Worm (Caenorhabditis elegans) whole organism, young adult: ENCODE data around the gene tsp-14.
A peak's percentile ranks its signal among the peaks of the same experiment; 100 is the strongest.

Experiments
- B0035.1 ChIP-seq: sonication (generic microtip); optimal IDR thresholded peaks from 2 replicates; lab custom pipeline; 2016; ENCODE audit warnings: missing genetic modification characterization, mild to moderate bottlenecking, missing compliant biosample characterization, missing genotype, missing genetic modification reagents
- B0261.1 ChIP-seq: sonication (generic microtip); optimal IDR thresholded peaks from 2 replicates; lab custom pipeline; 2016; ENCODE audit warnings: mild to moderate bottlenecking, missing genetic modification characterization, moderate library complexity, missing compliant biosample characterization
- C06A6.2 ChIP-seq: fragments of 200-800 bp; sonication (Bioruptor generic); conservative IDR thresholded peaks from 2 replicates; pipeline ENCODE4 v1.3.6; 2022; ENCODE audit warnings: missing genetic modification characterization, missing compliant biosample characterization
- C17E4.6 ChIP-seq: fragments of 200-800 bp; sonication (Bioruptor generic); IDR thresholded peaks from 2 replicates; pipeline ENCODE4 v1.3.6; 2022; ENCODE audit warnings: missing genetic modification reagents, missing genetic modification characterization, missing compliant biosample characterization
- F23B12.7 ChIP-seq: sonication (generic microtip); optimal IDR thresholded peaks from 2 replicates; lab custom pipeline; 2017; ENCODE audit warnings: missing genetic modification characterization, mild to moderate bottlenecking, missing compliant biosample characterization, antibody characterized with exemption, moderate library complexity; ENCODE audit not compliant: insufficient read depth
- F55B11.4 ChIP-seq: sonication (generic microtip); optimal IDR thresholded peaks from 2 replicates; lab custom pipeline; 2016; ENCODE audit warnings: missing compliant biosample characterization, missing genetic modification characterization, borderline replicate concordance; ENCODE audit not compliant: insufficient read depth
- Y53G8AR.9 ChIP-seq: fragments of 200-800 bp; sonication (Bioruptor generic); conservative IDR thresholded peaks from 2 replicates; pipeline ENCODE4 v1.3.6; 2022; ENCODE audit warnings: missing genetic modification reagents, missing genetic modification characterization, missing compliant biosample characterization
- aptf-2 ChIP-seq: fragments of 200-800 bp; sonication (Bioruptor generic); conservative IDR thresholded peaks from 2 replicates; pipeline ENCODE4 v1.3.6; 2022; ENCODE audit warnings: missing genetic modification reagents, missing genetic modification characterization, missing compliant biosample characterization
- atf-7 ChIP-seq: sonication (generic microtip); optimal IDR thresholded peaks from 2 replicates; lab custom pipeline; 2017; ENCODE audit warnings: mild to moderate bottlenecking, missing genetic modification characterization, missing compliant biosample characterization
- attf-3 ChIP-seq: fragments of 200-800 bp; sonication (Bioruptor generic); conservative IDR thresholded peaks from 2 replicates; pipeline ENCODE4 v1.3.6; 2022; ENCODE audit warnings: missing genetic modification reagents, missing genetic modification characterization, missing compliant biosample characterization
- cebp-1 ChIP-seq, 2 experiments: fragments of 200-800 bp in 1 of 2; sonication (Bioruptor generic) in 1 of 2; sonication (generic microtip) in 1 of 2; IDR thresholded peaks in 1 of 2; optimal IDR thresholded peaks in 1 of 2; 2 replicates each; pipeline versions ENCODE4 v1.3.6 to Lab custom; 2017 to 2022; ENCODE audit warnings: missing compliant biosample characterization in 2 of 2, missing genetic modification characterization in 2 of 2, mild to moderate bottlenecking in 1 of 2, missing genetic modification reagents in 1 of 2, moderate library complexity in 1 of 2
- ceh-100 ChIP-seq: fragments of 200-800 bp; sonication (Bioruptor generic); IDR thresholded peaks from 2 replicates; pipeline ENCODE4 v1.3.6; 2022; ENCODE audit warnings: missing genetic modification reagents, missing genetic modification characterization, missing compliant biosample characterization
- ceh-27 ChIP-seq: fragments of 200-800 bp; sonication (Bioruptor generic); optimal IDR thresholded peaks from 2 replicates; lab custom pipeline; 2018; ENCODE audit warnings: mild to moderate bottlenecking, missing genetic modification characterization, moderate library complexity, missing compliant biosample characterization
- ceh-79 ChIP-seq: sonication (generic microtip); optimal IDR thresholded peaks from 2 replicates; lab custom pipeline; 2017; ENCODE audit warnings: mild to moderate bottlenecking, missing genetic modification characterization, missing compliant biosample characterization
- dox-1 ChIP-seq: fragments of 200-800 bp; sonication (Bioruptor generic); IDR thresholded peaks from 2 replicates; pipeline ENCODE4 v1.3.6; 2022; ENCODE audit warnings: missing genetic modification reagents, missing genetic modification characterization, missing compliant biosample characterization
- egl-18 ChIP-seq: fragments of 200-800 bp; sonication (Bioruptor generic); IDR thresholded peaks from 2 replicates; pipeline ENCODE4 v1.3.6; 2022; ENCODE audit warnings: missing genetic modification reagents, missing genetic modification characterization, missing compliant biosample characterization
- egl-44 ChIP-seq: fragments of 200-800 bp; sonication (Bioruptor generic); IDR thresholded peaks from 2 replicates; pipeline ENCODE4 v1.3.6; 2022; ENCODE audit warnings: missing genetic modification reagents, missing genetic modification characterization, missing compliant biosample characterization
- egrh-3 ChIP-seq: fragments of 200-800 bp; sonication (Bioruptor generic); IDR thresholded peaks from 2 replicates; pipeline ENCODE4 v1.3.6; 2022; ENCODE audit warnings: missing genetic modification reagents, missing genetic modification characterization, missing compliant biosample characterization
- ets-4 ChIP-seq: fragments of 200-800 bp; sonication (Bioruptor generic); optimal IDR thresholded peaks from 2 replicates; lab custom pipeline; 2018; ENCODE audit warnings: mild to moderate bottlenecking, missing genetic modification characterization, missing compliant biosample characterization
- gei-17 ChIP-seq: fragments of 200-800 bp; sonication (Bioruptor generic); optimal IDR thresholded peaks from 2 replicates; lab custom pipeline; 2018; ENCODE audit warnings: mild to moderate bottlenecking, missing genetic modification characterization, missing compliant biosample characterization
- lsl-1 ChIP-seq: fragments of 200-800 bp; sonication (Bioruptor generic); optimal IDR thresholded peaks from 2 replicates; lab custom pipeline; 2018; ENCODE audit warnings: mild to moderate bottlenecking, missing genetic modification characterization, moderate library complexity, missing compliant biosample characterization
- madf-6 ChIP-seq: fragments of 200-800 bp; sonication (Bioruptor generic); IDR thresholded peaks from 2 replicates; pipeline ENCODE4 v1.3.6; 2022; ENCODE audit warnings: missing genetic modification reagents, missing genetic modification characterization, missing compliant biosample characterization
- nfya-2 ChIP-seq: fragments of 200-800 bp; sonication (Bioruptor generic); IDR thresholded peaks from 2 replicates; pipeline ENCODE4 v1.3.6; 2022; ENCODE audit warnings: missing genetic modification reagents, missing genetic modification characterization, missing compliant biosample characterization
- nhr-120 ChIP-seq: fragments of 200-800 bp; sonication (Bioruptor generic); IDR thresholded peaks from 2 replicates; pipeline ENCODE4 v1.3.6; 2022; ENCODE audit warnings: missing genetic modification characterization, missing compliant biosample characterization
- nhr-80 ChIP-seq: sonication (generic microtip); optimal IDR thresholded peaks from 2 replicates; lab custom pipeline; 2016; ENCODE audit warnings: missing genetic modification characterization, missing compliant biosample characterization
- rcor-1 ChIP-seq: fragments of 200-800 bp; sonication (Bioruptor generic); IDR thresholded peaks from 2 replicates; pipeline ENCODE4 v1.3.6; 2022; ENCODE audit warnings: missing genetic modification reagents, missing genetic modification characterization, missing compliant biosample characterization
- rpc-1 ChIP-seq, 2 experiments: fragments of 150-350 bp in 1 of 2; sonication (generic microtip) in 1 of 2; optimal IDR thresholded peaks; 2 replicates each; lab custom pipeline; 2014 to 2018; ENCODE audit warnings: missing biosample characterization in 1 of 2, missing genetic modification characterization in 1 of 2, missing genetic modification reagents in 1 of 2, missing genotype in 1 of 2
- snpc-4 ChIP-seq, 5 experiments: fragments of 150-350 bp in 1 of 5; sonication (generic microtip) in 4 of 5; optimal IDR thresholded peaks; 2 replicates each; lab custom pipeline; 2014 to 2018; ENCODE audit warnings: missing genetic modification characterization in 5 of 5, missing biosample characterization in 3 of 5, antibody characterized with exemption in 2 of 5, mild to moderate bottlenecking in 2 of 5, missing compliant biosample characterization in 2 of 5, missing genotype in 2 of 5, moderate library complexity in 2 of 5, missing genetic modification reagents in 1 of 5
- xnd-1 ChIP-seq: sonication (generic microtip); optimal IDR thresholded peaks from 2 replicates; lab custom pipeline; 2016; ENCODE audit warnings: missing genotype, missing genetic modification reagents, missing genetic modification characterization, missing compliant biosample characterization
- zfh-2 ChIP-seq: fragments of 200-800 bp; sonication (Bioruptor generic); conservative IDR thresholded peaks from 2 replicates; pipeline ENCODE4 v1.3.6; 2022; ENCODE audit warnings: missing genetic modification reagents, missing genetic modification characterization, missing compliant biosample characterization
- ztf-22 ChIP-seq: fragments of 200-800 bp; sonication (Bioruptor generic); optimal IDR thresholded peaks from 2 replicates; lab custom pipeline; 2018; ENCODE audit warnings: mild to moderate bottlenecking, missing genetic modification characterization, moderate library complexity, missing compliant biosample characterization
- ztf-25 ChIP-seq: fragments of 200-800 bp; sonication (Bioruptor generic); IDR thresholded peaks from 2 replicates; pipeline ENCODE4 v1.3.6; 2022; ENCODE audit warnings: missing genetic modification reagents, missing genetic modification characterization, missing compliant biosample characterization
- ztf-26 ChIP-seq: sonication (generic microtip); optimal IDR thresholded peaks from 2 replicates; lab custom pipeline; 2017; ENCODE audit warnings: missing genetic modification characterization, missing compliant biosample characterization
- ztf-3 ChIP-seq: fragments of 200-800 bp; sonication (Bioruptor generic); optimal IDR thresholded peaks from 2 replicates; lab custom pipeline; 2018; ENCODE audit warnings: mild to moderate bottlenecking, missing genetic modification characterization, missing compliant biosample characterization

Gene tsp-14

DNA sequence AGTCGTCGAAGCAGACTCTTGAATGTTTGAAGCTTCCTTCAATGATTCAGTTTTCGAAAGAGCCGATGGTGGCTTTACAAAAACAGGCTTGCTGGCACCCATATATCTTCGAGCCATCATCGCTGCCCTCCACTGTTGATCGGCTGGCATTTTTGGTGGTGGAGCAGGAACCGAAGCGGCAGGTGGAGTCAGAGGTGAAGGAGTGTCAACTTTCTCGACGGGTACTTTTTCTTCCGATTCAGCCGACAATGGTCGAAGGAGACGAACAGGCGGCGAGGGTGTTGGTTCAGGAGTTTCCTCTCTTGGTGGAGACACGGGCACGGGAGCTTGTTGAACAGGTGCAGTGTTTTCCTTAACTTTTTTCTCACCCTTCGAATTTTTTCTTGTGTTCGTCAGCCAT lies 34.5 kb downstream of the tsp-14 start:
- TF ChIP-seq nhr-120 (GFP tag; lab: Robert Waterston, UW) (0 out of 2 replicates have a peak, but pooled peaks have one; percentile 63), egl-18 (GFP tag; lab: Robert Waterston, UW) (no peak), zfh-2 (GFP tag; lab: Robert Waterston, UW) (peak; percentile 65; the same call in 1 of the 2 replicates)
- TF ChIP-seq, all 124 proteins: peak for 2

DNA sequence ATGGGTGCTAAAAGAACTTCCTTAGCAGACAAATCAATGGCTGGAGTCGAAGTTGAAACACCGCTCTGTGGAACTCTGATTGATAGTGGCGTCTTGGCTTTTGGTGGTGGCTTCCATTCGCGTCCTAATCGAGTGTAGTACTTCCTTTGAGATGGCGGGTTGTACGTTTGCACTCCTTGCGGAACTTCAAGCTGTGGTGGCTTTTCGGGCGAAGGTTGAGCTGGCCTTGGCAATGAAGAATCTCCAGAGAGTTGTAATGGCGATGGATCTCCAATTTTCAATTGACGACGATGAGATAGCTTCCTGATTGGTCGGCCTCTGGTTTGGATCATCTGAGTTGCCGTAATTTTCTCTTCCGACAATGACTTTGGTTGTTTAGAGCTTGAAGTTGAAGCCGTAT lies 36.1 kb downstream of the tsp-14 start:
- TF ChIP-seq rcor-1, result no peak
- TF ChIP-seq ztf-25 (GFP tag; lab: Robert Waterston, UW), result no peak
- TF ChIP-seq B0261.1 (tag; lab: Kevin White, UChicago), result no peak
- no peak for TF ChIP-seq attf-3 (GFP tag; lab: Robert Waterston, UW)
- TF ChIP-seq rpc-1 (optimal IDR thresholded peaks at IDR 0.05; lab: Kevin White, UChicago), result no peak
- TF ChIP-seq rpc-1 (tag; optimal IDR thresholded peaks at IDR 0.05; lab: Kevin White, UChicago), result no peak
- no peak for TF ChIP-seq aptf-2 (GFP tag; lab: Robert Waterston, UW)
- TF ChIP-seq ceh-27, result no peak
- TF ChIP-seq F55B11.4 (tag; lab: Kevin White, UChicago), result no peak
- no peak for TF ChIP-seq gei-17
- no peak for TF ChIP-seq atf-7 (tag; lab: Kevin White, UChicago)
- no peak for TF ChIP-seq nhr-120 (GFP tag; lab: Robert Waterston, UW)
- TF ChIP-seq C06A6.2 (GFP tag; lab: Robert Waterston, UW), result no peak
- TF ChIP-seq nfya-2 (GFP tag; lab: Robert Waterston, UW), result no peak
- TF ChIP-seq ceh-100 (GFP tag; lab: Robert Waterston, UW), result no peak
- TF ChIP-seq lsl-1 (GFP tag; lab: Kevin White, UChicago), result no peak
- no peak for TF ChIP-seq ceh-79 (tag; lab: Kevin White, UChicago)
- TF ChIP-seq, all 124 proteins: peak for 0

DNA sequence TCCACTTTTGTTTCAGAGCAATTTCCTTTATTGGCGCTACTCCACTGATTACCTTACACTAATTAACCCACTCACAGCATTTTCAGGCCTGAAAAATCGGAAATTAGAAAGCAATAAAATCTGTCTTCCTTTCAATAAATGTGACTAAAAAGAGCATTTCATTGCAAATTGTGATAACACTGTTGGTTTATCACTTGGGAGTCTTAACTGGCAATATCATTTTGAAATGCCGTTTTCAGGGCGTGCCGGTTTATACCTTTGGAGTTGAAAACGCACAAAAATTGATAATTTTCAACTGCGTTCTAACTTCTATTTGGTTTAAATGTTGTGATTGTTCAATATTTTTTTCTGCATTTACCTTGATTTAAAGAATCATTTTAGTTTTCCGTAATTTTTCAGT lies 54.5 kb downstream of the tsp-14 start, which contains the start of gene R08E3.1:
Gene R08E3.1, plus strand, starts transcription at position 386 of the 400 bp plus-strand sequence.
- TF ChIP-seq ets-4 (GFP tag; lab: Kevin White, UChicago) (peak; percentile 3), nhr-80 (tag; lab: Kevin White, UChicago) (peak; percentile 75), C17E4.6 (GFP tag; lab: Robert Waterston, UW) (no peak)

DNA sequence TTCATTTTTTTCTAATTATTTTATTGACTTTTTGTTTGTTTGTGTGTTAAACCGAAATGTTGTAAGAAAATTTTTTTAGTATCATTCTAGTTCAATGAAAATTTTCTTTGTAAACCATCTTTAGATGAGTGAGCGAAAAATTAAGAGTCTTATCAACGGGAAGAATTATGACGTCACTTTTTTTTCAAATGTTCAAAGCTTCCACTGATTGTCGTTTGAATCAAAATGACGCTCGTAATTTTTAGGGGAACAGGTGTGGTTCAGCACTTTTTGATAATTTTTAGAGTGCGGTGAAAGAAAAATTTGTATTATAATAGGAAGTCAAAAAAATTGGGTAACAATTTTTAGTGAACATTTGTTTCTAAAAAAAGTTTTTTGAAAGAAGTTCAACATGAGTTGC lies 55.2 kb downstream of the tsp-14 start:
- TF ChIP-seq nhr-80 (tag; lab: Kevin White, UChicago) (peak; percentile 65), F23B12.7 (tag; lab: Kevin White, UChicago) (no peak), cebp-1 (GFP tag; IDR thresholded peaks at IDR 0.05; lab: Robert Waterston, UW) (no peak), cebp-1 (tag; optimal IDR thresholded peaks at IDR 0.05; lab: Kevin White, UChicago) (no peak), atf-7 (tag; lab: Kevin White, UChicago) (peak; percentile 95), xnd-1 (tag; lab: Kevin White, UChicago) (no peak)

DNA sequence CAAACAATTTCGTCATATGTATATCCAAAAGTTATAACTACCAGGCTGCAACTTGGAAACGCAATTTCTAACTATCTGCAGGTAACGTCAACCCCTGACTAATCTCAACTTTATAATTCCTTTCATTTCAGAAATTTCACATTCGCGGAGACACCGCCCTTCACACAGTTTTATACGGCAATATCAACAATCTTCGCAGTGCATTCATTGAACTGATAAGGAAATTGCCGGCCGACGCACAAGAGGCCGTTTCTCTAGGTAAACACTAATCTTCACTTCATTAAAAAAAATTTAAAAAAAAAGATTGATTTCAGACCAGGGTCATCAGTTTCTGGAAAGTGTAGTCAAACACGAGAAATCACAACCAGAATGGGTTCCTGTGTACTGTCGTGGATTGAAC lies 57.9 kb downstream of the tsp-14 start:
- TF ChIP-seq dox-1 (GFP tag; lab: Robert Waterston, UW) (0 out of 2 replicates have a peak, but pooled peaks have one; percentile 46), ztf-3 (GFP tag; lab: Kevin White, UChicago) (no peak), nhr-80 (tag; lab: Kevin White, UChicago) (peak; percentile 92), egl-44 (0 out of 2 replicates have a peak, but pooled peaks have one; percentile 27)

DNA sequence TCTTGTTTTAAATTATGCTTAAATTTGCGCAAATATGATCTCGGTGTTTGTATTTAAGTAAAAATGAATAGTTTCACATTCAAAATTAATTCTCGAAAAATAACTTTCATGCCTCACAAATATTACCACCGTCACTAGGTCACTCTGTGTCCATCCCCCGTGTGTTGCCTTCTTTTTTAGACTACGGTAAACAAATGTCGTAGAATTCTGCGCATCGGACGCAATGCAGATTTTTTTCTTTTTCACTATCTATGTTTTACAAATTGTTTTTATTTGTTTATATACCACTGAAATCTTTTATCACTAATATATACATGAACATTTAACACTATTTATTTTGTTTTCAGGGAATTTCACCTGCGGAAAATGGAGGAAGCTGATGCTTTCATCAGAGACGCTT lies 58.5 kb downstream of the tsp-14 start, which contains the start of gene R08E3.3:
Gene R08E3.3, plus strand, starts transcription at position 342 of the 400 bp plus-strand sequence.
- TF ChIP-seq B0035.1 (no peak), snpc-4 (GFP tag; optimal IDR thresholded peaks at IDR 0.05; lab: Kevin White, UChicago) (no peak), snpc-4 (tag; optimal IDR thresholded peaks at IDR 0.05; lab: Kevin White, UChicago) (no peak), ztf-22 (GFP tag; lab: Kevin White, UChicago) (no peak), ztf-26 (tag; lab: Kevin White, UChicago) (no peak), Y53G8AR.9 (GFP tag; lab: Robert Waterston, UW) (no peak), egrh-3 (no peak), madf-6 (GFP tag; lab: Robert Waterston, UW) (no peak)
